Fruit fly (Drosophila melanogaster): ENCODE results near the gene mtd.

Gene mtd

DNA sequence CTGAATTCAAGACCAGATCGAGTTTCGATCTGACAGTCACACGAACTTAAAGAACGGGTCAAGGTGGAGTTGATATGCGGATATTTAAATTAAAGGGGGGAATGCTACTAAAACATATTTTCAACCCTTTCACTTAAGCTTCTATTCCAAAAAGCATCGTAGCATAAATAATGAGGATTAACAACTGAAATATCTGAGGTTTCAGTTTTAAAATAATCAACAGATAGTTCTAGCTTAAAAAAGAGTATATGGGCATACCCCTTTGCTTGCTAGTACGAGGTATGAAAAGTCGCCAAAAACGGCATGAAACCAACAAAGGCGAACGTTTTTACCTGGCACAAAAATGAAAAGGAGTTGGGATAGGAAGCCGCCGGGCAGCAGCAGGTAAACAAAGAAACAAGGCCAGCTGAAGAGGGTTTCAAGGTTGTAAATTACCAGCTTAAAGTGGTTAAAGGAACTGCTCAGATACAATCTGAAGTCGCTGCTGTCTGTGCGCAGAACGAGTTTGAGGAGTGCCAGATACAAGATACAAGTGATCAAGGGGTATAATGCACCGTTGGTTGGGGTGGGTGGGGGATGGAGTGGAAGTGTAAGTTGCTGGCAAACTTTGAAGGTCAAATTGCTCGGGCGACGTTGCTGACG lies 18.4 kb downstream of the mtd start:
- TF ChIP-seq esg (GFP tag; conservative IDR thresholded peaks at IDR 0.05) (no peak), CG1647 (GFP tag; optimal IDR thresholded peaks at IDR 0.05) (no peak), Ets65A (GFP tag) (peak; percentile 17), CG42726 (GFP tag; IDR thresholded peaks at IDR 0.05; ENCODE audit: partially characterized antibody) (no peak), nom (GFP tag; optimal IDR thresholded peaks at IDR 0.05) (peak; percentile 38), D (optimal IDR thresholded peaks at IDR 0.05) (peak; percentile 29), D (GFP tag; optimal IDR thresholded peaks at IDR 0.05) (no peak), CG14050 (GFP tag; IDR thresholded peaks at IDR 0.05) (no peak), fu2 (GFP tag; optimal IDR thresholded peaks at IDR 0.05) (no peak), CG30403 (GFP tag; optimal IDR thresholded peaks at IDR 0.05) (no peak), crc (GFP tag; optimal IDR thresholded peaks at IDR 0.05) (no peak), Opbp (GFP tag; IDR thresholded peaks at IDR 0.05; ENCODE audit: partially characterized antibody) (0 out of 3 replicates have a peak, but pooled peaks have one; percentile 8)

DNA sequence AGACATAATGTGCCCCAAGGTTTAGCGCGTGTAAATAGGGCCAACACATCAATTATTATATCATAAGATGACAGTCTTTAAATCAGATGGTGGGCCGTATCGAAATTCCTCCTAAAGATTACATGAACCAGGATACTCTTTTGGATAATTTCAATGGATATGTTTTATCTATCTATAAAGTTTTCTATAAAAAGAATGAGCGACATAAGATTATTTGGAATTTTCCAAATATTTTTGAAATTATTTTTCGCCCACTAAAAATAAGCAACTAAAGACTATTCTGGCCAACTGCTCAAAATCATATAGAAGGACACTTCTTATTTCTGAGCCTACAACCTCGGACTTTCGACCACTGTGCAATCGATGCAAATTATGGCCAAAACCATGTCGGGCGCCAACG lies 19.9 kb downstream of the mtd start:
- TF ChIP-seq bsh (GFP tag; optimal IDR thresholded peaks at IDR 0.05) (peak in 1 of 2 experiments; percentile 2), dpn (GFP tag; optimal IDR thresholded peaks at IDR 0.05) (no peak)

DNA sequence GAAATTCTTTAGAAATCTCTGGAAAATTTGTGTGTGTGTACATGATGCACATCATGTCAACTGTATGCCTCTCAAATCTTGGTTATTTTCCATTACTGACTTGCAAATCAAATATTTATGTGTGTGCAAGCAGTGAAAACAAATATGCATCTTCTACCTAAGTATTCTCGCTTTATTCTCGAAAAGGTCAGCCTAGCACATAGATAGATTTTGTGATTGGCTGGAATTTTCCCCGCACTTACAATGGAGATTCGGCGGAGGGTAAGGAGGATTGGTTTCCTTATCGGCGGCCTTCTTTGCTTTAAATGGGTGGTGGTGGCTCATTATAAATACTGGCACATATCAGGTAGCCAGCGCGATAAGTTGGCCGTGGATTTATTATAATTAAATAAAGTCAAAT lies 22.3 kb downstream of the mtd start:
- TF ChIP-seq CG8388 (GFP tag; optimal IDR thresholded peaks at IDR 0.05) (no peak), CG14710 (tag; optimal IDR thresholded peaks at IDR 0.05) (peak; percentile 29), CG10979 (tag; optimal IDR thresholded peaks at IDR 0.05) (peak; percentile 6), Adf1 (GFP tag; IDR thresholded peaks at IDR 0.05) (no peak), Dad (GFP tag; optimal IDR thresholded peaks at IDR 0.05) (no peak), tll (GFP tag; optimal IDR thresholded peaks at IDR 0.05) (peak in 1 of 2 experiments; percentile 94), CG12219 (GFP tag; optimal IDR thresholded peaks at IDR 0.05) (no peak), CG1603 (tag; optimal IDR thresholded peaks at IDR 0.05) (peak; percentile 53), Nf-YB (GFP tag; optimal IDR thresholded peaks at IDR 0.05) (peak; percentile 55), CG10321 (GFP tag; IDR thresholded peaks at IDR 0.05) (no peak), Hsf (GFP tag; optimal IDR thresholded peaks at IDR 0.05) (peak; percentile 3), CG8924 (tag; optimal IDR thresholded peaks at IDR 0.05) (peak; percentile 11), sc (optimal IDR thresholded peaks at IDR 0.05) (no peak), sc (GFP tag; optimal IDR thresholded peaks at IDR 0.05) (peak; percentile 48), Dref (GFP tag; IDR thresholded peaks at IDR 0.05) (no peak), CG11093 (GFP tag; IDR thresholded peaks at IDR 0.05) (no peak), CG12744 (GFP tag; optimal IDR thresholded peaks at IDR 0.05) (no peak), crol (GFP tag; IDR thresholded peaks at IDR 0.05) (0 out of 2 replicates have a peak, but pooled peaks have one; percentile 19), Hr78 (GFP tag; optimal IDR thresholded peaks at IDR 0.05) (peak in 1 of 2 experiments; percentile 59), Med (GFP tag) (peak; percentile 52), Blimp-1 (GFP tag; optimal IDR thresholded peaks at IDR 0.05) (peak; percentile 21), Stat92E (GFP tag; optimal IDR thresholded peaks at IDR 0.05) (no peak), Doc2 (GFP tag; IDR thresholded peaks at IDR 0.05) (no peak), CG3847 (GFP tag; IDR thresholded peaks at IDR 0.05) (no peak), cwo (GFP tag; optimal IDR thresholded peaks at IDR 0.05) (no peak), ems (GFP tag; optimal IDR thresholded peaks at IDR 0.05) (no peak), hb (GFP tag; IDR thresholded peaks at IDR 0.05; ENCODE audit: partially characterized antibody) (no peak), yki (optimal IDR thresholded peaks at IDR 0.05) (no peak), CG11696 (GFP tag; IDR thresholded peaks at IDR 0.05) (no peak), CG34422 (GFP tag; IDR thresholded peaks at IDR 0.05) (no peak), CG3407 (GFP tag; optimal IDR thresholded peaks at IDR 0.05) (peak; percentile 19), pzg (GFP tag; optimal IDR thresholded peaks at IDR 0.05) (no peak), pita (GFP tag; optimal IDR thresholded peaks at IDR 0.05) (no peak), CG8478 (optimal IDR thresholded peaks at IDR 0.05) (no peak)

All from whole organism, embryonic.